Fruit fly (Drosophila melanogaster) whole organism, embryonic: Measurements from ENCODE around the gene tho2.

Experiments used
- Abd-B ChIP-seq: fragments of 200-800 bp; sonication (Bioruptor generic); optimal IDR thresholded peaks from 2 replicates; lab custom pipeline; 2018; ENCODE audit warnings: missing biosample characterization, mild to moderate bottlenecking, missing genetic modification characterization, moderate library complexity
- Adf1 ChIP-seq: fragments of 200-800 bp; sonication (Bioruptor generic); IDR thresholded peaks from 2 replicates; pipeline ENCODE4 v1.3.6; 2022; ENCODE audit warnings: missing biosample characterization, missing genetic modification characterization
- C15 ChIP-seq: fragments of 200-800 bp; sonication (Bioruptor generic); IDR thresholded peaks from 3 replicates; pipeline ENCODE4 v1.3.6; 2022; ENCODE audit warnings: missing biosample characterization, missing genetic modification characterization
- CG1024 ChIP-seq: fragments of 200-800 bp; sonication (Bioruptor generic); IDR thresholded peaks from 2 replicates; pipeline ENCODE4 v1.3.6; 2022; ENCODE audit warnings: missing biosample characterization, missing genetic modification characterization
- CG10431 ChIP-seq: fragments of 200-800 bp; sonication (Bioruptor generic); optimal IDR thresholded peaks from 3 replicates; lab custom pipeline; 2018; ENCODE audit warnings: missing biosample characterization, mild to moderate bottlenecking, missing genetic modification characterization
- CG11695 ChIP-seq: fragments of 200-800 bp; sonication (Bioruptor generic); IDR thresholded peaks from 3 replicates; pipeline ENCODE4 v1.3.6; 2022; ENCODE audit warnings: missing biosample characterization, missing genetic modification characterization
- CG15269 ChIP-seq: fragments of 200-800 bp; sonication (Bioruptor generic); optimal IDR thresholded peaks from 2 replicates; lab custom pipeline; 2018; ENCODE audit warnings: missing biosample characterization, mild to moderate bottlenecking, missing genetic modification characterization, moderate library complexity
- CG17359 ChIP-seq: fragments of 200-800 bp; sonication (Bioruptor generic); optimal IDR thresholded peaks from 3 replicates; lab custom pipeline; 2018; ENCODE audit warnings: missing biosample characterization, mild to moderate bottlenecking, missing genetic modification characterization, moderate library complexity
- CG2199 ChIP-seq: fragments of 200-800 bp; sonication (Bioruptor generic); IDR thresholded peaks from 3 replicates; pipeline ENCODE4 v1.3.6; 2022; ENCODE audit warnings: missing biosample characterization, missing genetic modification characterization
- CG3065 ChIP-seq: fragments of 200-800 bp; sonication (Bioruptor generic); optimal IDR thresholded peaks from 2 replicates; lab custom pipeline; 2016; ENCODE audit warnings: missing biosample characterization, missing genetic modification characterization
- CG33557 ChIP-seq: fragments of 200-800 bp; sonication (Bioruptor generic); optimal IDR thresholded peaks from 2 replicates; lab custom pipeline; 2019; ENCODE audit warnings: missing biosample characterization, mild to moderate bottlenecking, missing genetic modification characterization, moderate library complexity
- CG4360 ChIP-seq: fragments of 200-800 bp; sonication (Bioruptor generic); IDR thresholded peaks from 2 replicates; pipeline ENCODE4 v1.3.6; 2022; ENCODE audit warnings: missing biosample characterization, missing genetic modification characterization
- CG4730 ChIP-seq: fragments of 200-800 bp; sonication (Bioruptor generic); IDR thresholded peaks from 2 replicates; pipeline ENCODE4 v1.3.6; 2022; ENCODE audit warnings: missing biosample characterization, missing genetic modification characterization
- CG4820 ChIP-seq: fragments of 200-800 bp; sonication (Bioruptor generic); optimal IDR thresholded peaks from 3 replicates; lab custom pipeline; 2016; ENCODE audit warnings: missing biosample characterization, missing genetic modification characterization
- CG6854 ChIP-seq: fragments of 200-800 bp; sonication (Bioruptor generic); optimal IDR thresholded peaks from 3 replicates; lab custom pipeline; 2017; ENCODE audit warnings: missing biosample characterization, mild to moderate bottlenecking, missing genetic modification characterization
- CG8388 ChIP-seq: fragments of 200-800 bp; sonication (Bioruptor generic); optimal IDR thresholded peaks from 2 replicates; lab custom pipeline; 2019; ENCODE audit warnings: missing biosample characterization, mild to moderate bottlenecking, missing genetic modification characterization, moderate library complexity
- CG9437 ChIP-seq: fragments of 200-800 bp; sonication (Bioruptor generic); optimal IDR thresholded peaks from 2 replicates; lab custom pipeline; 2018; ENCODE audit warnings: missing biosample characterization, mild to moderate bottlenecking, missing genetic modification characterization
- CG9609 ChIP-seq: fragments of 200-800 bp; sonication (Bioruptor generic); optimal IDR thresholded peaks from 3 replicates; lab custom pipeline; 2016; ENCODE audit warnings: missing biosample characterization, missing genetic modification characterization
- CG9727 ChIP-seq: fragments of 200-800 bp; sonication (Bioruptor generic); optimal IDR thresholded peaks from 3 replicates; lab custom pipeline; 2017; ENCODE audit warnings: missing biosample characterization, mild to moderate bottlenecking, missing genetic modification characterization
- Chrac-16 ChIP-seq: fragments of 200-800 bp; sonication (Bioruptor generic); optimal IDR thresholded peaks from 3 replicates; lab custom pipeline; 2016; ENCODE audit warnings: missing biosample characterization, missing genetic modification characterization
- Dll ChIP-seq: fragments of 200-800 bp; sonication (Bioruptor generic); IDR thresholded peaks from 4 replicates; pipeline ENCODE4 v1.3.6; 2022; ENCODE audit warnings: missing biosample characterization, missing genetic modification characterization; ENCODE audit not compliant: partially characterized antibody
- E2f1 ChIP-seq: fragments of 200-800 bp; sonication (Bioruptor generic); IDR thresholded peaks from 2 replicates; pipeline ENCODE4 v1.3.6; 2022; ENCODE audit warnings: missing biosample characterization, missing genetic modification characterization
- Ets97D ChIP-seq: fragments of 200-800 bp; sonication (Bioruptor generic); optimal IDR thresholded peaks from 3 replicates; lab custom pipeline; 2016; ENCODE audit warnings: missing biosample characterization, missing genetic modification characterization
- H15 ChIP-seq: fragments of 200-800 bp; sonication (Bioruptor generic); IDR thresholded peaks from 3 replicates; pipeline ENCODE4 v1.3.6; 2022; ENCODE audit warnings: missing biosample characterization, missing genetic modification characterization
- Jarid2 ChIP-seq: fragments of 200-800 bp; sonication (Bioruptor generic); optimal IDR thresholded peaks from 3 replicates; lab custom pipeline; 2017; ENCODE audit warnings: mild to moderate bottlenecking, missing biosample characterization, missing genetic modification reagents, missing genetic modification characterization
- Max ChIP-seq: fragments of 200-800 bp; sonication (Bioruptor generic); optimal IDR thresholded peaks from 2 replicates; lab custom pipeline; 2016; ENCODE audit warnings: missing biosample characterization, mild to moderate bottlenecking, missing genetic modification characterization
- NFAT ChIP-seq: fragments of 200-800 bp; sonication (Bioruptor generic); IDR thresholded peaks from 2 replicates; pipeline ENCODE4 v1.3.6; 2022; ENCODE audit warnings: missing biosample characterization, missing genetic modification characterization
- Rfx ChIP-seq: fragments of 200-800 bp; sonication (Bioruptor generic); IDR thresholded peaks from 2 replicates; pipeline ENCODE4 v1.3.6; 2022; ENCODE audit warnings: missing biosample characterization, missing genetic modification characterization
- Sry-β ChIP-seq: fragments of 200-800 bp; sonication (Bioruptor generic); optimal IDR thresholded peaks from 2 replicates; lab custom pipeline; 2018; ENCODE audit warnings: missing biosample characterization, mild to moderate bottlenecking, missing genetic modification characterization, moderate library complexity
- Taf1 ChIP-seq: fragments of 200-800 bp; sonication (Bioruptor generic); IDR thresholded peaks from 2 replicates; pipeline ENCODE4 v1.3.6; 2022; ENCODE audit warnings: missing biosample characterization, missing genetic modification characterization
- abd-A ChIP-seq: fragments of 200-800 bp; sonication (Bioruptor generic); optimal IDR thresholded peaks from 3 replicates; lab custom pipeline; 2019; ENCODE audit warnings: missing biosample characterization, mild to moderate bottlenecking, missing genetic modification characterization, moderate library complexity
- btn ChIP-seq: fragments of 200-800 bp; sonication (Bioruptor generic); optimal IDR thresholded peaks from 2 replicates; lab custom pipeline; 2016; ENCODE audit warnings: missing biosample characterization, missing genetic modification characterization
- chinmo ChIP-seq: fragments of 200-800 bp; sonication (Bioruptor generic); IDR thresholded peaks from 4 replicates; pipeline ENCODE4 v1.3.6; 2022; ENCODE audit warnings: missing biosample characterization, missing genetic modification characterization; ENCODE audit not compliant: partially characterized antibody
- chm ChIP-seq: fragments of 200-800 bp; sonication (Bioruptor generic); IDR thresholded peaks from 2 replicates; pipeline ENCODE4 v1.3.6; 2022; ENCODE audit warnings: missing biosample characterization, missing genetic modification characterization
- cwo ChIP-seq: fragments of 200-800 bp; sonication (Bioruptor generic); optimal IDR thresholded peaks from 3 replicates; lab custom pipeline; 2017; ENCODE audit warnings: missing biosample characterization, missing genetic modification characterization, mild to moderate bottlenecking, moderate library complexity, missing genetic modification reagents
- exex ChIP-seq: fragments of 200-800 bp; sonication (Bioruptor generic); optimal IDR thresholded peaks from 4 replicates; lab custom pipeline; 2018; ENCODE audit warnings: missing biosample characterization, mild to moderate bottlenecking, missing genetic modification characterization, moderate library complexity
- fru ChIP-seq: fragments of >200 bp; optimal IDR thresholded peaks from 2 replicates; lab custom pipeline; 2017
- gt ChIP-seq: fragments of 200-800 bp; sonication (Bioruptor generic); IDR thresholded peaks from 2 replicates; pipeline ENCODE4 v1.3.6; 2022; ENCODE audit warnings: missing biosample characterization, missing genetic modification characterization
- hb ChIP-seq: fragments of 200-800 bp; sonication (Bioruptor generic); IDR thresholded peaks from 3 replicates; pipeline ENCODE4 v1.3.6; 2022; ENCODE audit warnings: missing biosample characterization, missing genetic modification characterization; ENCODE audit not compliant: partially characterized antibody
- hbn ChIP-seq: fragments of 200-800 bp; sonication (Bioruptor generic); IDR thresholded peaks from 2 replicates; pipeline ENCODE4 v1.3.6; 2022; ENCODE audit warnings: missing biosample characterization, missing genetic modification characterization; ENCODE audit not compliant: partially characterized antibody
- kah ChIP-seq: fragments of 200-800 bp; sonication (Bioruptor generic); optimal IDR thresholded peaks from 2 replicates; lab custom pipeline; 2018; ENCODE audit warnings: missing biosample characterization, mild to moderate bottlenecking, missing genetic modification characterization
- klu ChIP-seq: fragments of 200-800 bp; sonication (Bioruptor generic); IDR thresholded peaks from 2 replicates; pipeline ENCODE4 v1.3.6; 2022; ENCODE audit warnings: missing biosample characterization, missing genetic modification characterization
- pfk ChIP-seq: fragments of 200-800 bp; sonication (Bioruptor generic); optimal IDR thresholded peaks from 2 replicates; lab custom pipeline; 2018; ENCODE audit warnings: missing biosample characterization, mild to moderate bottlenecking, missing genetic modification characterization, moderate library complexity
- rib ChIP-seq: fragments of 200-800 bp; sonication (Bioruptor generic); IDR thresholded peaks from 2 replicates; pipeline ENCODE4 v1.3.6; 2022; ENCODE audit warnings: missing biosample characterization, missing genetic modification characterization
- seq ChIP-seq: fragments of 200-800 bp; sonication (Bioruptor generic); IDR thresholded peaks from 2 replicates; pipeline ENCODE4 v1.3.6; 2022; ENCODE audit warnings: missing biosample characterization, missing genetic modification characterization
- shn ChIP-seq: fragments of 200-800 bp; sonication (Bioruptor generic); optimal IDR thresholded peaks from 3 replicates; lab custom pipeline; 2016; ENCODE audit warnings: missing biosample characterization, missing genetic modification characterization
- slp2 ChIP-seq: fragments of 200-800 bp; sonication (Bioruptor generic); optimal IDR thresholded peaks from 2 replicates; lab custom pipeline; 2016; ENCODE audit warnings: missing biosample characterization, missing genetic modification characterization
- so ChIP-seq: fragments of 200-800 bp; sonication (Bioruptor generic); IDR thresholded peaks from 3 replicates; pipeline ENCODE4 v1.3.6; 2022; ENCODE audit warnings: missing biosample characterization, missing genetic modification characterization
- ssp ChIP-seq: fragments of 200-800 bp; sonication (Bioruptor generic); IDR thresholded peaks from 2 replicates; pipeline ENCODE4 v1.3.6; 2022; ENCODE audit warnings: missing biosample characterization, missing genetic modification characterization
- stwl ChIP-seq: fragments of 200-800 bp; sonication (Bioruptor generic); optimal IDR thresholded peaks from 3 replicates; lab custom pipeline; 2018; ENCODE audit warnings: missing biosample characterization, mild to moderate bottlenecking, missing genetic modification characterization, moderate library complexity
- ttk ChIP-seq: fragments of 200-800 bp; sonication (Bioruptor generic); IDR thresholded peaks from 2 replicates; pipeline ENCODE4 v2.1.2; 2022; ENCODE audit warnings: missing biosample characterization, missing genetic modification characterization
- zfh1 ChIP-seq: fragments of 200-800 bp; sonication (Bioruptor generic); IDR thresholded peaks from 3 replicates; pipeline ENCODE4 v1.3.6; 2022; ENCODE audit warnings: missing biosample characterization, missing genetic modification characterization

Gene tho2

DNA sequence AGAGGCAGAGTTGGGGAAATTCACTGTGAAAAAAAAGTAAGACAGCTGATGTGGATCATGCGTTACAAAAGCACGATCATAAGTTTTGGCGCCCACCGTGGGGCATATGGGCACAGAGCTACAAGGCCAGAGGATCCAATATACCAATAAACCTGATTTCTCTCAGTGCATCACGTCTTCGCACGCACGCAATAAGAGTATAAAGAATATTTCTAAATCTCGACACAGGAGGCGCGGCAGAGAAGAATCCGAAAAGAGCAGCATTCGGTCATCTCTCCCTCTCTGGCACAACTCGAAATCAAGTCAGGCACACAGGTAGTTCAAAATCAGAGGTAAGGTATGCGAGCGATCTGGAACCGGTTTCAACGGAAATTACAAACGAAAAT lies 18.6 kb upstream of the tho2 start (continued):
- TF ChIP-seq ttk (GFP tag; lab: Robert Waterston, UW), result peak; percentile 91
- peak; percentile 87 for TF ChIP-seq CG17359 (tag; lab: Kevin White, UChicago)
- TF ChIP-seq NFAT (GFP tag; lab: Robert Waterston, UW), result peak; percentile 91
- peak; percentile 86 for TF ChIP-seq rib (GFP tag; lab: Robert Waterston, UW)
- TF ChIP-seq Max (GFP tag; lab: Kevin White, UChicago), result peak; percentile 47
- peak; percentile 93 for TF ChIP-seq E2f1 (GFP tag; lab: Robert Waterston, UW)
- peak; percentile 98 for TF ChIP-seq chm (GFP tag; lab: Robert Waterston, UW)
- peak; percentile 66 for TF ChIP-seq Ets97D
- TF ChIP-seq CG10431 (GFP tag; lab: Kevin White, UChicago), result peak; percentile 74
- peak; percentile 89 for TF ChIP-seq shn (GFP tag; lab: Kevin White, UChicago)
- peak; percentile 82 for TF ChIP-seq Taf1 (GFP tag; lab: Robert Waterston, UW)
- TF ChIP-seq CG4730 (GFP tag; lab: Robert Waterston, UW), result peak; percentile 86
- peak; percentile 83 for TF ChIP-seq CG4360 (GFP tag; lab: Robert Waterston, UW)
- TF ChIP-seq CG9727 (GFP tag; lab: Kevin White, UChicago), result peak; percentile 95
- TF ChIP-seq btn, result peak; percentile 91
- peak; percentile 89 for TF ChIP-seq CG4820 (GFP tag; lab: Kevin White, UChicago)
- peak; percentile 28 for TF ChIP-seq kah (GFP tag; lab: Kevin White, UChicago)
- peak; percentile 82 for TF ChIP-seq Abd-B
- peak; percentile 74 for TF ChIP-seq so (GFP tag; lab: Robert Waterston, UW)
- TF ChIP-seq CG33557, result peak; percentile 87
- TF ChIP-seq cwo, result peak; percentile 71
- no peak for TF ChIP-seq exex
- peak; percentile 92 for TF ChIP-seq CG1024 (GFP tag; lab: Robert Waterston, UW)
- TF ChIP-seq stwl (tag; lab: Kevin White, UChicago), result no peak
- peak; percentile 50 for TF ChIP-seq Jarid2 (GFP tag; lab: Kevin White, UChicago)
- peak; percentile 75 for TF ChIP-seq CG3065 (GFP tag; lab: Kevin White, UChicago)
- TF ChIP-seq CG15269, result peak; percentile 79
- no peak for TF ChIP-seq fru (lab: Kevin White, UChicago)
- TF ChIP-seq CG2199 (GFP tag; lab: Robert Waterston, UW), result peak; percentile 95
- peak; percentile 58 for TF ChIP-seq Sry-β
- TF ChIP-seq zfh1, result peak; percentile 98
- TF ChIP-seq CG8388, result peak; percentile 90
- no peak for TF ChIP-seq Dll (GFP tag; lab: Robert Waterston, UW)
- TF ChIP-seq hb (GFP tag; lab: Robert Waterston, UW), result no peak
- peak; percentile 90 for TF ChIP-seq slp2 (GFP tag; lab: Kevin White, UChicago)
- peak; percentile 70 for TF ChIP-seq klu (GFP tag; lab: Robert Waterston, UW)
- TF ChIP-seq C15 (GFP tag; lab: Robert Waterston, UW), result peak; percentile 85
- TF ChIP-seq H15 (GFP tag; lab: Robert Waterston, UW), result peak; percentile 95
- TF ChIP-seq hbn (GFP tag; lab: Robert Waterston, UW), result no peak
- peak; percentile 73 for TF ChIP-seq CG9437 (GFP tag; lab: Kevin White, UChicago)
- TF ChIP-seq abd-A, result peak; percentile 15
- peak; percentile 84 for TF ChIP-seq seq (GFP tag; lab: Robert Waterston, UW)
- peak; percentile 85 for TF ChIP-seq CG11695
- peak; percentile 10; the same call in 1 of the 2 replicates for TF ChIP-seq Adf1 (GFP tag; lab: Robert Waterston, UW)
- TF ChIP-seq ssp (GFP tag; lab: Robert Waterston, UW), result peak; percentile 87
- TF ChIP-seq CG9609 (GFP tag; lab: Kevin White, UChicago), result peak; percentile 94
- TF ChIP-seq CG6854 (GFP tag; lab: Kevin White, UChicago), result peak; percentile 62
- TF ChIP-seq chinmo (GFP tag; lab: Robert Waterston, UW), result no peak
- TF ChIP-seq pfk (GFP tag; lab: Kevin White, UChicago), result no peak
- peak; percentile 83 for TF ChIP-seq Chrac-16 (GFP tag; lab: Kevin White, UChicago)
- TF ChIP-seq gt (GFP tag; lab: Robert Waterston, UW), result peak; percentile 90
- peak; percentile 89 for TF ChIP-seq Rfx
